Fruit fly (Drosophila melanogaster): ENCODE data around the gene bbx.

The bbx gene

dm6 chrX:21345036-21345500 lies 17.8 kb upstream of the bbx start, which contains the start of gene dod (continued):
- TF ChIP-seq shn (GFP tag; optimal IDR thresholded peaks at IDR 0.05) (peak; percentile 57), ci (GFP tag; IDR thresholded peaks at IDR 0.05) (peak; percentile 78), Hmr (GFP tag; optimal IDR thresholded peaks at IDR 0.05) (no peak), Dll (GFP tag; IDR thresholded peaks at IDR 0.05; ENCODE audit: partially characterized antibody) (peak; percentile 69), Awh (GFP tag; IDR thresholded peaks at IDR 0.05) (no peak), MESR4 (GFP tag; optimal IDR thresholded peaks at IDR 0.05) (peak; percentile 79), dysf (GFP tag; IDR thresholded peaks at IDR 0.05) (peak; percentile 49; the same call in 1 of the 3 replicates), kah (GFP tag; optimal IDR thresholded peaks at IDR 0.05) (no peak), tna (GFP tag; IDR thresholded peaks at IDR 0.05; ENCODE audit: partially characterized antibody) (peak; percentile 59), CG6689 (GFP tag; IDR thresholded peaks at IDR 0.05) (0 out of 2 replicates have a peak, but pooled peaks have one; percentile 8), sens-2 (GFP tag; IDR thresholded peaks at IDR 0.05) (0 out of 2 replicates have a peak, but pooled peaks have one; percentile 13), gsb-n (tag; optimal IDR thresholded peaks at IDR 0.05) (no peak), CG16813 (GFP tag; IDR thresholded peaks at IDR 0.05; ENCODE audit: partially characterized antibody) (peak; percentile 79), pum (GFP tag; optimal IDR thresholded peaks at IDR 0.05) (peak; percentile 44), Fer1 (GFP tag; optimal IDR thresholded peaks at IDR 0.05) (peak; percentile 63), gt (GFP tag; IDR thresholded peaks at IDR 0.05) (no peak), CG4404 (GFP tag; IDR thresholded peaks at IDR 0.05) (0 out of 2 replicates have a peak, but pooled peaks have one; percentile 23), CG18764 (GFP tag; optimal IDR thresholded peaks at IDR 0.05) (no peak), Myb (GFP tag; optimal IDR thresholded peaks at IDR 0.05) (peak; percentile 57), CG10267 (tag; optimal IDR thresholded peaks at IDR 0.05) (peak; percentile 59), CG13894 (tag; optimal IDR thresholded peaks at IDR 0.05) (peak; percentile 67), dmrt99B (tag; optimal IDR thresholded peaks at IDR 0.05) (no peak), CG16863 (GFP tag; optimal IDR thresholded peaks at IDR 0.05) (peak; percentile 14), CG3847 (GFP tag; IDR thresholded peaks at IDR 0.05) (peak; percentile 72), CG30431 (GFP tag; optimal IDR thresholded peaks at IDR 0.05) (no peak), ssp (GFP tag; IDR thresholded peaks at IDR 0.05) (no peak), HmgD (GFP tag; optimal IDR thresholded peaks at IDR 0.05) (peak; percentile 58), CG12219 (GFP tag; optimal IDR thresholded peaks at IDR 0.05) (peak; percentile 37), bigmax (GFP tag; optimal IDR thresholded peaks at IDR 0.05) (peak; percentile 55), Fer2 (tag; optimal IDR thresholded peaks at IDR 0.05) (no peak), CG3065 (GFP tag; optimal IDR thresholded peaks at IDR 0.05) (peak; percentile 9), CG34422 (GFP tag; IDR thresholded peaks at IDR 0.05) (peak; percentile 70), Sox102F (GFP tag; optimal IDR thresholded peaks at IDR 0.05) (no peak), CHES-1-like (GFP tag; optimal IDR thresholded peaks at IDR 0.05) (peak; percentile 69), CG6791 (GFP tag; IDR thresholded peaks at IDR 0.05; ENCODE audit: partially characterized antibody) (peak; percentile 79), lov (optimal IDR thresholded peaks at IDR 0.05) (no peak), lov (GFP tag; IDR thresholded peaks at IDR 0.05) (no peak), CTCF (GFP tag; optimal IDR thresholded peaks at IDR 0.05) (peak; percentile 60), MBD-R2 (GFP tag; IDR thresholded peaks at IDR 0.05) (peak; percentile 98), CG11093 (GFP tag; IDR thresholded peaks at IDR 0.05) (no peak), sob (GFP tag; IDR thresholded peaks at IDR 0.05) (peak; percentile 67), Bgb (GFP tag; IDR thresholded peaks at IDR 0.05; ENCODE audit: partially characterized antibody) (peak; percentile 91), bbx (GFP tag; IDR thresholded peaks at IDR 0.05; ENCODE audit: partially characterized antibody) (peak; percentile 83), sima (GFP tag; optimal IDR thresholded peaks at IDR 0.05) (no peak), CG14710 (tag; optimal IDR thresholded peaks at IDR 0.05) (peak; percentile 79), CG8944 (GFP tag; optimal IDR thresholded peaks at IDR 0.05) (peak; percentile 42), mld (GFP tag; IDR thresholded peaks at IDR 0.05; ENCODE audit: partially characterized antibody) (peak; percentile 69; the same call in 1 of the 3 replicates), BtbVII (GFP tag; optimal IDR thresholded peaks at IDR 0.05) (peak; percentile 21), pho (GFP tag; optimal IDR thresholded peaks at IDR 0.05) (peak; percentile 63), az2 (GFP tag; optimal IDR thresholded peaks at IDR 0.05) (peak; percentile 53), CG10274 (GFP tag; optimal IDR thresholded peaks at IDR 0.05) (no peak)

All from whole organism, embryonic.